Worm (Caenorhabditis elegans) whole organism, L4 larva: ENCODE data around the gene F38A5.6.

ENCODE experiments used
- D1046.2 ChIP-seq: fragments of 200-800 bp; sonication (Bioruptor generic); IDR thresholded peaks from 2 replicates; pipeline ENCODE4 v1.3.6; 2022; ENCODE audit warnings: missing genetic modification characterization, missing compliant biosample characterization
- F26F4.8 ChIP-seq: fragments of 200-800 bp; sonication (Bioruptor generic); conservative IDR thresholded peaks from 2 replicates; pipeline ENCODE4 v1.3.6; 2022; ENCODE audit warnings: missing genetic modification characterization, missing compliant biosample characterization
- F37D6.2 ChIP-seq: sonication (generic microtip); optimal IDR thresholded peaks from 2 replicates; lab custom pipeline; 2016; ENCODE audit warnings: mild to moderate bottlenecking, missing genetic modification characterization, missing compliant biosample characterization
- F44E2.7 ChIP-seq: fragments of 200-800 bp; sonication (Bioruptor generic); IDR thresholded peaks from 2 replicates; pipeline ENCODE4 v2.1.2; 2022; ENCODE audit warnings: missing genetic modification characterization, missing compliant biosample characterization
- R02D3.7 ChIP-seq: fragments of 150-350 bp; sonication (generic microtip); optimal IDR thresholded peaks from 3 replicates; lab custom pipeline; 2014; ENCODE audit warnings: missing biosample characterization, missing genetic modification characterization
- T26A8.4 ChIP-seq: fragments of 200-800 bp; sonication (Bioruptor generic); IDR thresholded peaks from 2 replicates; pipeline ENCODE4 v1.3.6; 2022; ENCODE audit warnings: missing genetic modification characterization, missing compliant biosample characterization
- Y48G9A.11 ChIP-seq: fragments of 200-800 bp; sonication (Bioruptor generic); IDR thresholded peaks from 2 replicates; pipeline ENCODE4 v1.3.6; 2022; ENCODE audit warnings: missing genetic modification reagents, missing genetic modification characterization, missing compliant biosample characterization
- ZK337.2 ChIP-seq: fragments of 200-800 bp; sonication (Bioruptor generic); IDR thresholded peaks from 2 replicates; pipeline ENCODE4 v1.3.6; 2022; ENCODE audit warnings: missing genetic modification reagents, missing genetic modification characterization, missing compliant biosample characterization
- ZK546.5 ChIP-seq, 2 experiments: sonication (generic microtip); optimal IDR thresholded peaks; 2 replicates each; lab custom pipeline; 2017; ENCODE audit warnings: missing biosample characterization in 2 of 2, missing genetic modification characterization in 2 of 2
- ama-1 ChIP-seq: fragments of 150-350 bp; optimal IDR thresholded peaks from 2 replicates; lab custom pipeline; 2014; ENCODE audit warnings: inconsistent platforms, mixed read lengths
- attf-4 ChIP-seq: sonication (generic microtip); optimal IDR thresholded peaks from 3 replicates; lab custom pipeline; 2017; ENCODE audit warnings: missing biosample characterization, missing genetic modification characterization
- ceh-28 ChIP-seq: fragments of 150-350 bp; optimal IDR thresholded peaks from 2 replicates; lab custom pipeline; 2014; ENCODE audit warnings: missing biosample characterization, missing genetic modification reagents, missing genetic modification characterization
- ceh-32 ChIP-seq: sonication (generic microtip); optimal IDR thresholded peaks from 2 replicates; lab custom pipeline; 2016; ENCODE audit warnings: mild to moderate bottlenecking, missing genetic modification characterization, missing compliant biosample characterization; ENCODE audit not compliant: poor library complexity
- ceh-44 ChIP-seq: fragments of 200-800 bp; sonication (Bioruptor generic); IDR thresholded peaks from 2 replicates; pipeline ENCODE4 v1.3.6; 2022; ENCODE audit warnings: missing genetic modification reagents, missing genetic modification characterization, missing compliant biosample characterization
- ceh-62 ChIP-seq: sonication (generic microtip); optimal IDR thresholded peaks from 2 replicates; lab custom pipeline; 2017; ENCODE audit warnings: missing biosample characterization, missing genetic modification characterization
- ceh-82 ChIP-seq: sonication (generic microtip); optimal IDR thresholded peaks from 2 replicates; lab custom pipeline; 2017; ENCODE audit warnings: missing biosample characterization, missing genetic modification characterization
- daf-12 ChIP-seq: fragments of 150-350 bp; optimal IDR thresholded peaks from 2 replicates; lab custom pipeline; 2014; ENCODE audit warnings: missing biosample characterization, missing genetic modification reagents, missing genetic modification characterization
- daf-16 ChIP-seq, 3 experiments: sonication (generic microtip); optimal IDR thresholded peaks; 2 replicates each; lab custom pipeline; 2016 to 2017; ENCODE audit warnings: missing genetic modification characterization in 3 of 3, missing genetic modification reagents in 3 of 3, mild to moderate bottlenecking in 2 of 3, missing compliant biosample characterization in 2 of 3, missing biosample characterization in 1 of 3, moderate library complexity in 1 of 3
- daf-19 ChIP-seq: fragments of 200-800 bp; sonication (Bioruptor generic); conservative IDR thresholded peaks from 2 replicates; pipeline ENCODE4 v1.3.6; 2022; ENCODE audit warnings: missing genetic modification characterization, missing compliant biosample characterization
- dmd-6 ChIP-seq: fragments of 200-800 bp; sonication (Bioruptor generic); IDR thresholded peaks from 2 replicates; pipeline ENCODE4 v1.3.6; 2022; ENCODE audit warnings: missing genetic modification reagents, missing genetic modification characterization, missing compliant biosample characterization
- dmd-8 ChIP-seq: fragments of 200-800 bp; sonication (Bioruptor generic); IDR thresholded peaks from 2 replicates; pipeline ENCODE4 v1.3.6; 2022; ENCODE audit warnings: missing genetic modification characterization, missing compliant biosample characterization
- dmd-9 ChIP-seq: fragments of 200-800 bp; sonication (Bioruptor generic); IDR thresholded peaks from 2 replicates; pipeline ENCODE4 v1.3.6; 2022; ENCODE audit warnings: missing genetic modification reagents, missing genetic modification characterization, missing compliant biosample characterization
- dpl-1 ChIP-seq: fragments of 150-350 bp; optimal IDR thresholded peaks from 2 replicates; lab custom pipeline; 2014; ENCODE audit warnings: missing biosample characterization, missing genetic modification reagents, missing genetic modification characterization
- egl-27 ChIP-seq: sonication (generic microtip); optimal IDR thresholded peaks from 3 replicates; lab custom pipeline; 2017; ENCODE audit warnings: missing biosample characterization, missing genetic modification reagents, missing genetic modification characterization
- egl-43 ChIP-seq: fragments of 200-800 bp; sonication (Bioruptor generic); IDR thresholded peaks from 2 replicates; pipeline ENCODE4 v1.3.6; 2022; ENCODE audit warnings: missing genetic modification reagents, missing genetic modification characterization, missing compliant biosample characterization
- fkh-10 ChIP-seq: fragments of 150-350 bp; optimal IDR thresholded peaks from 2 replicates; lab custom pipeline; 2014; ENCODE audit warnings: missing biosample characterization, missing genetic modification reagents, missing genetic modification characterization
- fos-1 ChIP-seq: fragments of 150-350 bp; optimal IDR thresholded peaks from 2 replicates; lab custom pipeline; 2014; ENCODE audit warnings: missing biosample characterization, missing genetic modification characterization
- hif-1 ChIP-seq, 2 experiments: sonication (generic microtip); optimal IDR thresholded peaks; 2 replicates each; lab custom pipeline; 2016 to 2017; ENCODE audit warnings: missing compliant biosample characterization in 2 of 2, missing genetic modification characterization in 2 of 2, missing genetic modification reagents in 2 of 2, missing genotype in 2 of 2, mild to moderate bottlenecking in 1 of 2
- hlh-11 ChIP-seq: fragments of 200-800 bp; sonication (Bioruptor generic); optimal IDR thresholded peaks from 2 replicates; lab custom pipeline; 2018; ENCODE audit warnings: mild to moderate bottlenecking, missing genetic modification characterization, missing compliant biosample characterization
- hmg-1.1 ChIP-seq: fragments of 200-800 bp; sonication (Bioruptor generic); IDR thresholded peaks from 2 replicates; pipeline ENCODE4 v1.3.6; 2022; ENCODE audit warnings: missing genetic modification reagents, missing genetic modification characterization, missing compliant biosample characterization
- lin-1 ChIP-seq: fragments of 200-800 bp; sonication (Bioruptor generic); IDR thresholded peaks from 2 replicates; pipeline ENCODE4 v1.3.6; 2022; ENCODE audit warnings: missing genetic modification reagents, missing genetic modification characterization, missing compliant biosample characterization
- lin-15B ChIP-seq: fragments of 150-350 bp; sonication (generic microtip); optimal IDR thresholded peaks from 3 replicates; lab custom pipeline; 2014; ENCODE audit warnings: missing biosample characterization, missing genetic modification characterization
- lin-38 ChIP-seq: fragments of 200-800 bp; sonication (Bioruptor generic); IDR thresholded peaks from 2 replicates; pipeline ENCODE4 v1.3.6; 2022; ENCODE audit warnings: missing genetic modification reagents, missing genetic modification characterization, missing compliant biosample characterization
- lir-3 ChIP-seq: sonication (generic microtip); optimal IDR thresholded peaks from 2 replicates; lab custom pipeline; 2016; ENCODE audit warnings: mild to moderate bottlenecking, missing genetic modification characterization, missing compliant biosample characterization
- mxl-2 ChIP-seq: fragments of 200-800 bp; sonication (Bioruptor generic); conservative IDR thresholded peaks from 2 replicates; pipeline ENCODE4 v1.3.6; 2022; ENCODE audit warnings: missing genetic modification reagents, missing genetic modification characterization, missing compliant biosample characterization
- mxl-3 ChIP-seq: fragments of 200-800 bp; sonication (Bioruptor generic); optimal IDR thresholded peaks from 2 replicates; lab custom pipeline; 2018; ENCODE audit warnings: mild to moderate bottlenecking, missing genetic modification characterization, missing compliant biosample characterization
- nhr-25 ChIP-seq: sonication (generic microtip); optimal IDR thresholded peaks from 2 replicates; lab custom pipeline; 2017; ENCODE audit warnings: missing genetic modification characterization, mild to moderate bottlenecking, missing compliant biosample characterization, antibody characterized with exemption, moderate library complexity, borderline replicate concordance; ENCODE audit not compliant: insufficient read depth
- nhr-28 ChIP-seq: fragments of 150-350 bp; optimal IDR thresholded peaks from 2 replicates; lab custom pipeline; 2014; ENCODE audit warnings: missing biosample characterization, missing genetic modification characterization
- nhr-41 ChIP-seq: fragments of 200-800 bp; sonication (Bioruptor generic); IDR thresholded peaks from 2 replicates; pipeline ENCODE4 v1.3.6; 2022; ENCODE audit warnings: missing genetic modification reagents, missing genetic modification characterization, missing compliant biosample characterization
- nhr-42 ChIP-seq: fragments of 200-800 bp; sonication (Bioruptor generic); IDR thresholded peaks from 2 replicates; pipeline ENCODE4 v1.3.6; 2022; ENCODE audit warnings: missing genetic modification characterization, missing compliant biosample characterization
- nhr-6 ChIP-seq: fragments of 150-350 bp; optimal IDR thresholded peaks from 2 replicates; lab custom pipeline; 2014; ENCODE audit warnings: missing biosample characterization, missing genetic modification characterization
- nhr-76 ChIP-seq: fragments of 150-350 bp; optimal IDR thresholded peaks from 2 replicates; lab custom pipeline; 2014; ENCODE audit warnings: missing biosample characterization, missing genetic modification characterization
- nhr-77 ChIP-seq: fragments of 150-350 bp; optimal IDR thresholded peaks from 2 replicates; lab custom pipeline; 2014; ENCODE audit warnings: missing biosample characterization, missing genetic modification characterization
- snpc-4 ChIP-seq: fragments of 150-350 bp; optimal IDR thresholded peaks from 2 replicates; lab custom pipeline; 2014; ENCODE audit warnings: missing biosample characterization, missing genetic modification characterization
- spr-1 ChIP-seq: sonication (generic microtip); optimal IDR thresholded peaks from 2 replicates; lab custom pipeline; 2016; ENCODE audit warnings: mild to moderate bottlenecking, missing genetic modification characterization, missing compliant biosample characterization
- spr-3 ChIP-seq: fragments of 200-800 bp; sonication (Bioruptor generic); optimal IDR thresholded peaks from 2 replicates; lab custom pipeline; 2018; ENCODE audit warnings: mild to moderate bottlenecking, missing genetic modification characterization, missing compliant biosample characterization
- tag-97 ChIP-seq: fragments of 200-800 bp; sonication (Bioruptor generic); IDR thresholded peaks from 2 replicates; pipeline ENCODE4 v1.3.6; 2022; ENCODE audit warnings: missing genetic modification characterization, missing compliant biosample characterization
- unc-130 ChIP-seq: sonication (generic microtip); optimal IDR thresholded peaks from 2 replicates; lab custom pipeline; 2016; ENCODE audit warnings: missing genetic modification reagents, missing genetic modification characterization, missing compliant biosample characterization
- unc-39 ChIP-seq: sonication (generic microtip); optimal IDR thresholded peaks from 2 replicates; lab custom pipeline; 2017; ENCODE audit warnings: missing biosample characterization, missing genetic modification characterization
- vab-7 ChIP-seq: fragments of 200-800 bp; sonication (Bioruptor generic); IDR thresholded peaks from 2 replicates; pipeline ENCODE4 v1.3.6; 2022; ENCODE audit warnings: missing genetic modification reagents, missing genetic modification characterization, missing compliant biosample characterization
- zfp-2 ChIP-seq: sonication (generic microtip); optimal IDR thresholded peaks from 2 replicates; lab custom pipeline; 2016; ENCODE audit warnings: mild to moderate bottlenecking, missing genetic modification characterization, missing compliant biosample characterization
- ztf-11 ChIP-seq: fragments of 150-350 bp; optimal IDR thresholded peaks from 2 replicates; lab custom pipeline; 2014; ENCODE audit warnings: missing biosample characterization, missing genetic modification characterization

F38A5.6 gene

ce11 chrIV:6585397-6585921 lies 11.7 kb downstream of the F38A5.6 start, which contains the start of the genes F38A5.2 and dnj-11 (continued):
- TF ChIP-seq spr-3 (no peak), fos-1 (no peak), dmd-9 (GFP tag; lab: Robert Waterston, UW) (no peak), T26A8.4 (GFP tag; lab: Robert Waterston, UW) (no peak), attf-4 (no peak), snpc-4 (tag; lab: Kevin White, UChicago) (peak; percentile 43), mxl-3 (GFP tag; lab: Kevin White, UChicago) (no peak), spr-1 (tag; lab: Kevin White, UChicago) (no peak), daf-12 (tag; lab: Kevin White, UChicago) (no peak), fkh-10 (peak; percentile 38), ZK337.2 (GFP tag; lab: Robert Waterston, UW) (no peak), nhr-28 (tag; lab: Kevin White, UChicago) (peak; percentile 59), unc-39 (tag; lab: Kevin White, UChicago) (no peak), hif-1 (tag; optimal IDR thresholded peaks at IDR 0.05; lab: Kevin White, UChicago) (peak in 1 of 2 experiments; percentile 55), daf-16 (GFP tag; optimal IDR thresholded peaks at IDR 0.05; lab: Kevin White, UChicago) (no peak), daf-16 (tag; optimal IDR thresholded peaks at IDR 0.05; lab: Kevin White, UChicago) (peak; percentile 23), ZK546.5 (tag; optimal IDR thresholded peaks at IDR 0.05; lab: Kevin White, UChicago) (no peak), ceh-44 (no peak), mxl-2 (no peak), nhr-76 (no peak), lin-38 (GFP tag; lab: Robert Waterston, UW) (peak; percentile 97), lin-1 (GFP tag; lab: Robert Waterston, UW) (no peak), nhr-25 (tag; lab: Kevin White, UChicago) (no peak), nhr-77 (tag; lab: Kevin White, UChicago) (peak; percentile 67), D1046.2 (GFP tag; lab: Robert Waterston, UW) (no peak), dmd-8 (GFP tag; lab: Robert Waterston, UW) (no peak), vab-7 (GFP tag; lab: Robert Waterston, UW) (no peak), Y48G9A.11 (GFP tag; lab: Robert Waterston, UW) (no peak), F26F4.8 (GFP tag; lab: Robert Waterston, UW) (no peak), egl-27 (tag; lab: Kevin White, UChicago) (no peak), ama-1 (no peak), lir-3 (tag; lab: Kevin White, UChicago) (no peak), hmg-1.1 (GFP tag; lab: Robert Waterston, UW) (0 out of 2 replicates have a peak, but pooled peaks have one; percentile 41), nhr-42 (GFP tag; lab: Robert Waterston, UW) (no peak), R02D3.7 (tag; lab: Kevin White, UChicago) (no peak), tag-97 (GFP tag; lab: Robert Waterston, UW) (no peak), dpl-1 (GFP tag; lab: Kevin White, UChicago) (peak; percentile 80), hlh-11 (tag; lab: Kevin White, UChicago) (peak; percentile 58), ceh-62 (tag; lab: Kevin White, UChicago) (no peak), ceh-32 (tag; lab: Kevin White, UChicago) (no peak), nhr-41 (no peak), lin-15B (tag; lab: Kevin White, UChicago) (no peak), F37D6.2 (tag; lab: Kevin White, UChicago) (no peak), egl-43 (GFP tag; lab: Robert Waterston, UW) (no peak), zfp-2 (tag; lab: Kevin White, UChicago) (no peak), ceh-28 (tag; lab: Kevin White, UChicago) (no peak), ztf-11 (tag; lab: Kevin White, UChicago) (no peak), daf-19 (GFP tag; lab: Robert Waterston, UW) (no peak), F44E2.7 (GFP tag; lab: Robert Waterston, UW) (no peak), dmd-6 (peak; percentile 34; the same call in 1 of the 2 replicates), unc-130 (peak; percentile 46), nhr-6 (tag; lab: Kevin White, UChicago) (peak; percentile 82), ceh-82 (tag; lab: Kevin White, UChicago) (no peak)
